Worm (Caenorhabditis elegans): Measurements from ENCODE around the gene F41C3.7.

The F41C3.7 gene

ce11 chrII:4762574-4763285 lies 32.9 kb downstream of the F41C3.7 start, which contains the start of gene F26G1.2:
Gene F26G1.2, plus strand, starts transcription at chrII:4763081.
- peak; percentile 20 for TF ChIP-seq elt-1 (tag; optimal IDR thresholded peaks at IDR 0.05)
- TF ChIP-seq nhr-25 (tag; optimal IDR thresholded peaks at IDR 0.05), result peak; percentile 13
- TF ChIP-seq fos-1 (tag; optimal IDR thresholded peaks at IDR 0.05), result no peak
- no peak for TF ChIP-seq elt-2 (tag; optimal IDR thresholded peaks at IDR 0.05)

- TF ChIP-seq unc-39 (tag; optimal IDR thresholded peaks at IDR 0.05) (no peak), nhr-237 (tag; optimal IDR thresholded peaks at IDR 0.05) (no peak), nhr-76 (tag; optimal IDR thresholded peaks at IDR 0.05) (no peak), sea-2 (GFP tag; optimal IDR thresholded peaks at IDR 0.05) (no peak), nhr-67 (tag; optimal IDR thresholded peaks at IDR 0.05) (no peak)
These were observed 36.5 kb downstream of the F41C3.7 start, which contains the start of gene ttm-2 for ce11 chrII:4766284-4766683. Gene ttm-2, minus strand, starts transcription at chrII:4766384.

- TF ChIP-seq ceh-28 (tag; optimal IDR thresholded peaks at IDR 0.05) (peak; percentile 27), pqm-1 (tag; optimal IDR thresholded peaks at IDR 0.05) (no peak), nhr-23 (tag; optimal IDR thresholded peaks at IDR 0.05) (peak; percentile 35), nhr-43 (tag; optimal IDR thresholded peaks at IDR 0.05; ENCODE audit: poor library complexity, severe bottlenecking) (no peak), ceh-9 (tag; optimal IDR thresholded peaks at IDR 0.05) (no peak), elt-1 (tag; optimal IDR thresholded peaks at IDR 0.05) (no peak), ztf-11 (tag; optimal IDR thresholded peaks at IDR 0.05) (no peak), nhr-77 (tag; optimal IDR thresholded peaks at IDR 0.05) (no peak), ama-1 (optimal IDR thresholded peaks at IDR 0.05) (no peak), unc-39 (tag; optimal IDR thresholded peaks at IDR 0.05) (no peak), ztf-4 (tag; optimal IDR thresholded peaks at IDR 0.05) (no peak), nhr-25 (tag; optimal IDR thresholded peaks at IDR 0.05) (peak; percentile 60), lin-15B (tag; optimal IDR thresholded peaks at IDR 0.05) (no peak)
These were observed 37.8 kb downstream of the F41C3.7 start for ce11 chrII:4767612-4768011.

ce11 chrII:4769096-4769495 lies 39.3 kb downstream of the F41C3.7 start:
- peak; percentile 39 for TF ChIP-seq jun-1 (tag; optimal IDR thresholded peaks at IDR 0.05)
- TF ChIP-seq nhr-25 (tag; optimal IDR thresholded peaks at IDR 0.05), result peak; percentile 59
- peak; percentile 62 for TF ChIP-seq nhr-23 (tag; optimal IDR thresholded peaks at IDR 0.05)
- TF ChIP-seq lin-15B (tag; optimal IDR thresholded peaks at IDR 0.05), result no peak
- peak; percentile 87 for TF ChIP-seq elt-2 (tag; optimal IDR thresholded peaks at IDR 0.05)
- no peak for TF ChIP-seq fkh-2 (tag; optimal IDR thresholded peaks at IDR 0.05)
- TF ChIP-seq pha-4 (tag; optimal IDR thresholded peaks at IDR 0.05), result peak; percentile 46

- TF ChIP-seq elt-3 (tag; optimal IDR thresholded peaks at IDR 0.05) (no peak), eor-1 (tag; optimal IDR thresholded peaks at IDR 0.05) (no peak), elt-2 (tag; optimal IDR thresholded peaks at IDR 0.05) (peak; percentile 99), aly-2 (tag; optimal IDR thresholded peaks at IDR 0.05) (no peak), jun-1 (tag; optimal IDR thresholded peaks at IDR 0.05) (peak; percentile 24), pqm-1 (tag; optimal IDR thresholded peaks at IDR 0.05) (peak; percentile 87), pha-4 (tag; optimal IDR thresholded peaks at IDR 0.05) (peak; percentile 69)
These were observed 40.1 kb downstream of the F41C3.7 start for ce11 chrII:4769886-4770285.

- TF ChIP-seq tbx-2 (tag; optimal IDR thresholded peaks at IDR 0.05) (no peak), nhr-77 (tag; optimal IDR thresholded peaks at IDR 0.05) (no peak), R02D3.7 (tag; optimal IDR thresholded peaks at IDR 0.05) (no peak), mdl-1 (tag; optimal IDR thresholded peaks at IDR 0.05) (no peak), fkh-10 (GFP tag; optimal IDR thresholded peaks at IDR 0.05) (no peak), nhr-23 (tag; optimal IDR thresholded peaks at IDR 0.05) (no peak), nfya-1 (tag; optimal IDR thresholded peaks at IDR 0.05; ENCODE audit: insufficient read depth) (no peak)
These were observed 41.4 kb downstream of the F41C3.7 start, which contains the start of gene F26G1.5 for ce11 chrII:4771282-4771681. Gene F26G1.5, minus strand, starts transcription at chrII:4771382.

Measured in whole organism, L3 larva.